Fruit fly (Drosophila melanogaster) whole organism, wandering third instar larva: ENCODE results near the gene Nagk.

Experiments
- Abd-B ChIP-seq: fragments of >200 bp; optimal IDR thresholded peaks from 2 replicates; lab custom pipeline; 2017; ENCODE audit warnings: missing biosample characterization, missing genetic modification characterization
- Mio ChIP-seq: sonication (Bioruptor generic); optimal IDR thresholded peaks from 2 replicates; lab custom pipeline; 2016; ENCODE audit warnings: missing biosample characterization, missing genetic modification characterization
- Myc ChIP-seq: fragments of >200 bp; optimal IDR thresholded peaks from 2 replicates; lab custom pipeline; 2017
- Sp1 ChIP-seq: fragments of 200-800 bp; sonication (Bioruptor generic); optimal IDR thresholded peaks from 3 replicates; lab custom pipeline; 2019; ENCODE audit warnings: missing biosample characterization, mild to moderate bottlenecking, missing genetic modification characterization, moderate library complexity
- br ChIP-seq: fragments of 200-800 bp; sonication (Bioruptor generic); optimal IDR thresholded peaks from 2 replicates; lab custom pipeline; 2016; ENCODE audit warnings: missing biosample characterization, missing genetic modification characterization
- brk ChIP-seq: fragments of 200-800 bp; sonication (Bioruptor generic); optimal IDR thresholded peaks from 2 replicates; lab custom pipeline; 2016; ENCODE audit warnings: missing biosample characterization, mild to moderate bottlenecking, missing genetic modification characterization
- fru ChIP-seq: fragments of 200-800 bp; sonication (Bioruptor generic); optimal IDR thresholded peaks from 3 replicates; lab custom pipeline; 2016; ENCODE audit warnings: missing biosample characterization, mild to moderate bottlenecking, missing genetic modification characterization
- pan ChIP-seq: fragments of >200 bp; optimal IDR thresholded peaks from 2 replicates; lab custom pipeline; 2017
- psq ChIP-seq: fragments of 200-800 bp; sonication (Bioruptor generic); optimal IDR thresholded peaks from 3 replicates; lab custom pipeline; 2017; ENCODE audit warnings: missing biosample characterization, mild to moderate bottlenecking, missing genetic modification characterization, moderate library complexity
- usp ChIP-seq: fragments of >200 bp; optimal IDR thresholded peaks from 2 replicates; lab custom pipeline; 2017; ENCODE audit warnings: missing biosample characterization, missing genetic modification characterization

DNA sequence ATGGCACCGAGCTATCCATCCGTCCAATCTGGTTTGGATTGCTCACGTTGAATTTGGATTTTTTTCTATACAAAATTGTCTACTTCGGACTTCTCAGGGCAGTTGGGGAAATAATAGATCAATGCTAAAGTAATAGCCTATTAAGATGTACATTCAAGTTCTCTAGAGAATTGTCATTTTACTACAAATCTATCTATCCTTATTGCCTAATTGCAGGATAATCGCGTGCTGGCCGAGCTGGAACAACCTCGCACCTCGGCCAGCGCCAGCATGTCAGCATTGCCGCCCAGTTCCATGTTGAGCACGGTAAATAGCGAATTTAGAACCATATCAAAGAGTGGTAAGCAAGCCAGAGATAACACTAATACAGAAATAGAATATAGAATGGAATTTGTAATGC, 39.8 kb upstream of the Nagk start, which contains the start of gene h-cup:
- no peak for TF ChIP-seq Abd-B (GFP tag; lab: Kevin White, UChicago)
- no peak for TF ChIP-seq Sp1 (GFP tag; lab: Kevin White, UChicago)
- TF ChIP-seq psq, result no peak
- no peak for TF ChIP-seq br (GFP tag; lab: Kevin White, UChicago)
- no peak for TF ChIP-seq Myc (lab: Kevin White, UChicago)
- TF ChIP-seq usp (GFP tag; lab: Kevin White, UChicago), result no peak
- no peak for TF ChIP-seq pan
- TF ChIP-seq Mio (GFP tag; lab: Kevin White, UChicago), result no peak
- TF ChIP-seq brk, result no peak
- TF ChIP-seq fru (GFP tag; lab: Kevin White, UChicago), result no peak
